Worm (Caenorhabditis elegans) whole organism, young adult: ENCODE results near the gene Y57E12AL.6.

Experiments
- B0035.1 ChIP-seq: sonication (generic microtip); optimal IDR thresholded peaks from 2 replicates; lab custom pipeline; 2016; ENCODE audit warnings: missing genetic modification characterization, mild to moderate bottlenecking, missing compliant biosample characterization, missing genotype, missing genetic modification reagents
- B0336.3 ChIP-seq: fragments of 200-800 bp; sonication (Bioruptor generic); IDR thresholded peaks from 2 replicates; pipeline ENCODE4 v1.3.6; 2022; ENCODE audit warnings: missing genetic modification characterization, missing compliant biosample characterization
- F55B11.4 ChIP-seq: sonication (generic microtip); optimal IDR thresholded peaks from 2 replicates; lab custom pipeline; 2016; ENCODE audit warnings: missing compliant biosample characterization, missing genetic modification characterization, borderline replicate concordance; ENCODE audit not compliant: insufficient read depth
- Y79H2A.3 ChIP-seq: fragments of 200-800 bp; sonication (Bioruptor generic); conservative IDR thresholded peaks from 2 replicates; pipeline ENCODE4 v1.3.6; 2022; ENCODE audit warnings: missing genetic modification reagents, missing genetic modification characterization, missing compliant biosample characterization
- Y95B8A.8 ChIP-seq: fragments of 200-800 bp; sonication (Bioruptor generic); IDR thresholded peaks from 2 replicates; pipeline ENCODE4 v1.3.6; 2022; ENCODE audit warnings: missing genetic modification reagents, missing genetic modification characterization, missing compliant biosample characterization
- ZK185.1 ChIP-seq: sonication (generic microtip); optimal IDR thresholded peaks from 2 replicates; lab custom pipeline; 2016; ENCODE audit warnings: mild to moderate bottlenecking, missing genetic modification characterization, missing compliant biosample characterization; ENCODE audit not compliant: poor library complexity, severe bottlenecking
- ama-1 ChIP-seq, 3 experiments: fragments of 150-350 bp in 1 of 3; sonication (generic microtip) in 2 of 3; optimal IDR thresholded peaks; 2 replicates each; lab custom pipeline; 2014 to 2018; ENCODE audit warnings: missing biosample characterization in 2 of 3, missing genetic modification characterization in 2 of 3, missing genetic modification reagents in 2 of 3
- aptf-3 ChIP-seq: fragments of 200-800 bp; sonication (Bioruptor generic); IDR thresholded peaks from 2 replicates; pipeline ENCODE4 v1.3.6; 2022; ENCODE audit warnings: missing genetic modification characterization, missing compliant biosample characterization
- attf-3 ChIP-seq: fragments of 200-800 bp; sonication (Bioruptor generic); conservative IDR thresholded peaks from 2 replicates; pipeline ENCODE4 v1.3.6; 2022; ENCODE audit warnings: missing genetic modification reagents, missing genetic modification characterization, missing compliant biosample characterization
- bed-2 ChIP-seq: fragments of 200-800 bp; sonication (Bioruptor generic); IDR thresholded peaks from 2 replicates; pipeline ENCODE4 v1.3.6; 2022; ENCODE audit warnings: missing genetic modification reagents, missing genetic modification characterization, missing compliant biosample characterization
- cebp-2 ChIP-seq: fragments of 200-800 bp; sonication (Bioruptor generic); IDR thresholded peaks from 2 replicates; pipeline ENCODE4 v1.3.6; 2022; ENCODE audit warnings: missing genetic modification characterization, missing compliant biosample characterization
- ceh-27 ChIP-seq: fragments of 200-800 bp; sonication (Bioruptor generic); optimal IDR thresholded peaks from 2 replicates; lab custom pipeline; 2018; ENCODE audit warnings: mild to moderate bottlenecking, missing genetic modification characterization, moderate library complexity, missing compliant biosample characterization
- ceh-91 ChIP-seq: fragments of 200-800 bp; sonication (Bioruptor generic); IDR thresholded peaks from 2 replicates; pipeline ENCODE4 v1.3.6; 2022; ENCODE audit warnings: missing genetic modification reagents, missing genetic modification characterization, missing compliant biosample characterization
- chd-7 ChIP-seq: sonication (generic microtip); optimal IDR thresholded peaks from 2 replicates; lab custom pipeline; 2016; ENCODE audit warnings: mild to moderate bottlenecking, missing genetic modification characterization, moderate library complexity, missing compliant biosample characterization
- egl-44 ChIP-seq: fragments of 200-800 bp; sonication (Bioruptor generic); IDR thresholded peaks from 2 replicates; pipeline ENCODE4 v1.3.6; 2022; ENCODE audit warnings: missing genetic modification reagents, missing genetic modification characterization, missing compliant biosample characterization
- fkh-3 ChIP-seq: sonication (generic microtip); optimal IDR thresholded peaks from 2 replicates; lab custom pipeline; 2016; ENCODE audit warnings: mild to moderate bottlenecking, missing genetic modification characterization, missing compliant biosample characterization
- gei-17 ChIP-seq: fragments of 200-800 bp; sonication (Bioruptor generic); optimal IDR thresholded peaks from 2 replicates; lab custom pipeline; 2018; ENCODE audit warnings: mild to moderate bottlenecking, missing genetic modification characterization, missing compliant biosample characterization
- hlh-12 ChIP-seq: sonication (generic microtip); optimal IDR thresholded peaks from 2 replicates; lab custom pipeline; 2016; ENCODE audit warnings: missing genetic modification characterization, missing compliant biosample characterization
- lag-1 ChIP-seq: fragments of 200-800 bp; sonication (Bioruptor generic); IDR thresholded peaks from 2 replicates; pipeline ENCODE4 v1.3.6; 2022; ENCODE audit warnings: missing genetic modification reagents, missing genetic modification characterization, missing compliant biosample characterization
- lin-35 ChIP-seq, 3 experiments: fragments of 150-350 bp in 2 of 3; sonication (generic microtip) in 1 of 3; optimal IDR thresholded peaks; 2 replicates each; lab custom pipeline; 2014 to 2018; ENCODE audit warnings: missing biosample characterization in 3 of 3, missing genetic modification characterization in 3 of 3, missing genetic modification reagents in 3 of 3
- lin-40 ChIP-seq: sonication (generic microtip); optimal IDR thresholded peaks from 2 replicates; lab custom pipeline; 2016; ENCODE audit warnings: missing genetic modification characterization, mild to moderate bottlenecking, missing compliant biosample characterization, missing genotype, missing genetic modification reagents
- lin-54 ChIP-seq: fragments of 200-800 bp; sonication (Bioruptor generic); optimal IDR thresholded peaks from 2 replicates; lab custom pipeline; 2018; ENCODE audit warnings: mild to moderate bottlenecking, missing genetic modification characterization, missing compliant biosample characterization
- lir-1 ChIP-seq: fragments of 200-800 bp; sonication (Bioruptor generic); conservative IDR thresholded peaks from 2 replicates; pipeline ENCODE4 v1.3.6; 2022; ENCODE audit warnings: missing genetic modification reagents, missing genetic modification characterization, missing compliant biosample characterization
- lsl-1 ChIP-seq: fragments of 200-800 bp; sonication (Bioruptor generic); optimal IDR thresholded peaks from 2 replicates; lab custom pipeline; 2018; ENCODE audit warnings: mild to moderate bottlenecking, missing genetic modification characterization, moderate library complexity, missing compliant biosample characterization
- madf-3 ChIP-seq: fragments of 200-800 bp; sonication (Bioruptor generic); IDR thresholded peaks from 2 replicates; pipeline ENCODE4 v1.3.6; 2022; ENCODE audit warnings: missing genetic modification reagents, missing genetic modification characterization, missing compliant biosample characterization
- madf-8 ChIP-seq: fragments of 200-800 bp; sonication (Bioruptor generic); conservative IDR thresholded peaks from 2 replicates; pipeline ENCODE4 v1.3.6; 2022; ENCODE audit warnings: missing genetic modification reagents, missing genetic modification characterization, missing compliant biosample characterization
- mcd-1 ChIP-seq: fragments of 200-800 bp; sonication (Bioruptor generic); IDR thresholded peaks from 2 replicates; pipeline ENCODE4 v1.3.6; 2022; ENCODE audit warnings: missing genetic modification reagents, missing genetic modification characterization, missing compliant biosample characterization
- nfya-1 ChIP-seq: sonication (generic microtip); optimal IDR thresholded peaks from 2 replicates; lab custom pipeline; 2017; ENCODE audit warnings: antibody characterized with exemption, missing compliant biosample characterization, missing genetic modification characterization, borderline replicate concordance; ENCODE audit not compliant: insufficient read depth
- nhr-90 ChIP-seq: sonication (generic microtip); optimal IDR thresholded peaks from 2 replicates; lab custom pipeline; 2016; ENCODE audit warnings: missing genotype, mild to moderate bottlenecking, missing genetic modification characterization, missing compliant biosample characterization
- pha-4 ChIP-seq: fragments of 150-350 bp; sonication (generic microtip); optimal IDR thresholded peaks from 2 replicates; lab custom pipeline; 2014; ENCODE audit warnings: missing biosample characterization, missing genetic modification reagents, missing genetic modification characterization
- rpc-1 ChIP-seq, 2 experiments: fragments of 150-350 bp in 1 of 2; sonication (generic microtip) in 1 of 2; optimal IDR thresholded peaks; 2 replicates each; lab custom pipeline; 2014 to 2018; ENCODE audit warnings: missing biosample characterization in 1 of 2, missing genetic modification characterization in 1 of 2, missing genetic modification reagents in 1 of 2, missing genotype in 1 of 2
- tbx-9 ChIP-seq: sonication (generic microtip); optimal IDR thresholded peaks from 2 replicates; lab custom pipeline; 2016; ENCODE audit warnings: borderline replicate concordance, missing genetic modification characterization, inconsistent platforms, missing compliant biosample characterization
- zfh-2 ChIP-seq: fragments of 200-800 bp; sonication (Bioruptor generic); conservative IDR thresholded peaks from 2 replicates; pipeline ENCODE4 v1.3.6; 2022; ENCODE audit warnings: missing genetic modification reagents, missing genetic modification characterization, missing compliant biosample characterization
- zim-3 ChIP-seq: sonication (generic microtip); optimal IDR thresholded peaks from 2 replicates; lab custom pipeline; 2017; ENCODE audit warnings: mild to moderate bottlenecking, missing genetic modification characterization, moderate library complexity, missing compliant biosample characterization
- ztf-22 ChIP-seq: fragments of 200-800 bp; sonication (Bioruptor generic); optimal IDR thresholded peaks from 2 replicates; lab custom pipeline; 2018; ENCODE audit warnings: mild to moderate bottlenecking, missing genetic modification characterization, moderate library complexity, missing compliant biosample characterization
- ztf-26 ChIP-seq: sonication (generic microtip); optimal IDR thresholded peaks from 2 replicates; lab custom pipeline; 2017; ENCODE audit warnings: missing genetic modification characterization, missing compliant biosample characterization

Y57E12AL.6 gene

DNA sequence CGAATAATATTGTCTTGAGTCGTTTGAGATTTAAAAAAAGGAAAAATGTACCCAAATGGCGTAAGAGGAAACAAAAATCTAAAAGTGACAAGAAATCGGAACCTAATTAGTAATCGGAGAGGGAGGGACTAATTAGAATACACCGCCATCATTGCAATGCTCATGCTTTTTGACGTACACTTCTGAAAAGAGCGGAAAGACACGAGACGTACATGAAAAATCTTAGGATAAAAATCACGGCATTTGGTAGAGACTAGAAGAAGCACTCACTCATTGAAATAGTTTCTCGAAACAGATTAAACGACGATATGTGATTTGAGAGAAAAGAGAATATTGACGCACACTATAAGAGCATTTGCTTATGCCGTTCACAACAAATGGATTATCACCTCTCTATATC is 37.3 kb downstream of the Y57E12AL.6 start:
- TF ChIP-seq tbx-9 (no peak), Y79H2A.3 (no peak), mcd-1 (GFP tag; lab: Robert Waterston, UW) (no peak), lin-40 (tag; lab: Kevin White, UChicago) (no peak), nhr-90 (tag; lab: Kevin White, UChicago) (no peak), rpc-1 (optimal IDR thresholded peaks at IDR 0.05; lab: Kevin White, UChicago) (no peak), rpc-1 (tag; optimal IDR thresholded peaks at IDR 0.05; lab: Kevin White, UChicago) (no peak), ceh-27 (GFP tag; lab: Kevin White, UChicago) (no peak), B0035.1 (tag; lab: Kevin White, UChicago) (no peak), ztf-22 (GFP tag; lab: Kevin White, UChicago) (no peak), cebp-2 (GFP tag; lab: Robert Waterston, UW) (no peak), lag-1 (GFP tag; lab: Robert Waterston, UW) (no peak), attf-3 (GFP tag; lab: Robert Waterston, UW) (no peak), aptf-3 (no peak), madf-8 (GFP tag; lab: Robert Waterston, UW) (no peak), fkh-3 (tag; lab: Kevin White, UChicago) (no peak), chd-7 (tag; lab: Kevin White, UChicago) (no peak), Y95B8A.8 (GFP tag; lab: Robert Waterston, UW) (no peak), lin-54 (GFP tag; lab: Kevin White, UChicago) (no peak)

DNA sequence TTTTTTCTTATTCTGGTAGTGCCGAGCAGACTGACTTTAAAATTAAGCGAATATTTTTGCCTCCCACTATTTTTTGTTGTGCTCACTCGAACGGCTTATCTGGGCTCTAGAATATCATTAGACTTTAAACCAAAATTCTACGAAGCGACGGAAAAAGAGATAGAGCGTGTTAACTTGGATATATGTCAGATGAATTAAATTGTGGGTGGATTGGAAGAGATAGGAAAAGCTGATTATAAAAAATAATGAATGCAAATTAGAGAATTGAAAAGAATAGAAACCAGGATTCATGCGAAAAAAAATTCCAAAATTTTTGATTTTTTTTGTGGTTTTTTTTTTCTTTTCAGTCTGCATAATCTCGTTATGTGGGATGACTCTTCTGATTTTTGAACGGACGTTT is 38.5 kb downstream of the Y57E12AL.6 start, which contains the start of gene F20A1.4:
F20A1.4 (minus strand) TSS at position 101 of the 400 bp plus-strand sequence.
- TF ChIP-seq tbx-9, result no peak
- no peak for TF ChIP-seq zfh-2 (GFP tag; lab: Robert Waterston, UW)
- TF ChIP-seq egl-44 (GFP tag; lab: Robert Waterston, UW), result no peak
- no peak for TF ChIP-seq hlh-12 (tag; lab: Kevin White, UChicago)
- no peak for TF ChIP-seq lin-35 (GFP tag; optimal IDR thresholded peaks at IDR 0.05; lab: Kevin White, UChicago)
- no peak for TF ChIP-seq lir-1 (GFP tag; lab: Robert Waterston, UW)
- TF ChIP-seq madf-3 (GFP tag; lab: Robert Waterston, UW), result no peak
- TF ChIP-seq lin-54 (GFP tag; lab: Kevin White, UChicago), result no peak
- TF ChIP-seq gei-17 (GFP tag; lab: Kevin White, UChicago), result no peak
- no peak for TF ChIP-seq zim-3 (tag; lab: Kevin White, UChicago)
- TF ChIP-seq ztf-26 (tag; lab: Kevin White, UChicago), result no peak
- no peak for TF ChIP-seq lsl-1 (GFP tag; lab: Kevin White, UChicago)
- TF ChIP-seq B0336.3 (GFP tag; lab: Robert Waterston, UW), result no peak

- TF ChIP-seq pha-4 (tag; lab: Kevin White, UChicago) (no peak), bed-2 (GFP tag; lab: Robert Waterston, UW) (no peak), zim-3 (tag; lab: Kevin White, UChicago) (no peak), ama-1 (optimal IDR thresholded peaks at IDR 0.05; lab: Kevin White, UChicago) (no peak), ama-1 (GFP tag; optimal IDR thresholded peaks at IDR 0.05; lab: Kevin White, UChicago) (no peak), nfya-1 (tag; lab: Kevin White, UChicago) (no peak), F55B11.4 (tag; lab: Kevin White, UChicago) (no peak), ZK185.1 (tag; lab: Kevin White, UChicago) (no peak), ceh-91 (GFP tag; lab: Robert Waterston, UW) (no peak)
Measured at ce11 chrV:7017059-7017458, 43.2 kb downstream of the Y57E12AL.6 start, which contains the start of gene srsx-32. srsx-32 (plus strand) TSS chrV:7017359.
